Worm (Caenorhabditis elegans) whole organism, L4/young adult: Measurements from ENCODE around the gene R09H10.5.

Experiments
- W03F9.2 ChIP-seq: fragments of 150-350 bp; optimal IDR thresholded peaks from 2 replicates; lab custom pipeline; 2014; ENCODE audit warnings: missing biosample characterization, missing genetic modification characterization
- dao-5 ChIP-seq: sonication (generic microtip); optimal IDR thresholded peaks from 2 replicates; lab custom pipeline; 2016; ENCODE audit warnings: missing genotype, missing genetic modification characterization, moderate library complexity, missing compliant biosample characterization
- him-1 ChIP-seq: sonication (generic microtip); optimal IDR thresholded peaks from 2 replicates; lab custom pipeline; 2016; ENCODE audit warnings: missing genotype, missing genetic modification reagents, missing genetic modification characterization, missing compliant biosample characterization

DNA sequence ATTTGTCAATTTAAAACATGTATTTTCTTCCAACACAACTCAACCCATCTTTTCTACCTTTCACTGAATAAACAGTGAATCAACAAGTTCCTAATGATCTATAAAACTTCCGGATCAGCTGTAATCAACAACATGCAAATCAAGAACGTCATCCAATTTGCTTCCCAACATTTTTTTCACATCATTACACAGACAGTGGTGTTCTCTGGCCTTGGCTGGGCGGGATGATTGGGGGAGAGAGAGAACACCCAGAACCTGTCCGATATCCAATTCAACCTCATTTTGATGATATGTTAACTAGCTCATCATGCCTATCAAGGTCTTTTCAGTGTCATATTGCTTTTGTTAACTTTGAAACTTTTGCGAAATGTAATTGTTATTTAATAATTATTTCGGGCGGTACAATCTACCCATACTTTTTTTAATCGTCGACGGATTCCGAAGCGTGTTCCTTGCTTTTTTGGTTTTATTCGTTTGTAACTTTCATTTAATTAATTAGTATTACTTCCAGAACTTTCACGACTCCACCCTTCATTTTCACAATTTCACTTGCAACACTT, 13.6 kb downstream of the R09H10.5 start, which contains the start of gene ptr-14:
- TF ChIP-seq dao-5 (tag; lab: Kevin White, UChicago) (no peak), W03F9.2 (tag; lab: Kevin White, UChicago) (no peak), him-1 (tag; lab: Kevin White, UChicago) (no peak)
